Fruit fly (Drosophila melanogaster) whole organism, embryonic: ENCODE data around the gene Vps13D.

Experiments used
- ATbp ChIP-seq: fragments of 200-800 bp; sonication (Bioruptor generic); optimal IDR thresholded peaks from 2 replicates; lab custom pipeline; 2017; ENCODE audit warnings: missing biosample characterization, mild to moderate bottlenecking, missing genetic modification characterization, missing genetic modification reagents
- CG11085 ChIP-seq: fragments of 200-800 bp; sonication (Bioruptor generic); IDR thresholded peaks from 2 replicates; pipeline ENCODE4 v1.3.6; 2022; ENCODE audit warnings: missing biosample characterization, missing genetic modification characterization
- CG11247 ChIP-seq: fragments of 200-800 bp; sonication (Bioruptor generic); IDR thresholded peaks from 2 replicates; pipeline ENCODE4 v1.3.6; 2022; ENCODE audit warnings: missing biosample characterization, missing genetic modification characterization
- CG11456 ChIP-seq: fragments of 200-800 bp; sonication (Bioruptor generic); IDR thresholded peaks from 3 replicates; pipeline ENCODE4 v1.3.6; 2022; ENCODE audit warnings: missing biosample characterization, missing genetic modification characterization
- CG12155 ChIP-seq: fragments of 200-800 bp; sonication (Bioruptor generic); optimal IDR thresholded peaks from 3 replicates; lab custom pipeline; 2016; ENCODE audit warnings: missing biosample characterization, missing genetic modification characterization
- CG15011 ChIP-seq: fragments of 200-800 bp; sonication (Bioruptor generic); optimal IDR thresholded peaks from 3 replicates; lab custom pipeline; 2018; ENCODE audit warnings: missing biosample characterization, mild to moderate bottlenecking, missing genetic modification characterization
- CG15696 ChIP-seq: fragments of 200-800 bp; sonication (Bioruptor generic); optimal IDR thresholded peaks from 2 replicates; lab custom pipeline; 2019; ENCODE audit warnings: missing biosample characterization, mild to moderate bottlenecking, missing genetic modification characterization, moderate library complexity
- CG17612 ChIP-seq: fragments of 200-800 bp; sonication (Bioruptor generic); IDR thresholded peaks from 2 replicates; pipeline ENCODE4 v1.3.6; 2022; ENCODE audit warnings: missing biosample characterization, missing genetic modification characterization
- CG1832 ChIP-seq: fragments of 200-800 bp; sonication (Bioruptor generic); optimal IDR thresholded peaks from 2 replicates; lab custom pipeline; 2017; ENCODE audit warnings: missing biosample characterization, mild to moderate bottlenecking, missing genetic modification characterization, inconsistent platforms
- CG30431 ChIP-seq: fragments of 200-800 bp; sonication (Bioruptor generic); optimal IDR thresholded peaks from 2 replicates; lab custom pipeline; 2017; ENCODE audit warnings: missing biosample characterization, missing genetic modification characterization
- CG32767 ChIP-seq: fragments of 200-800 bp; sonication (Bioruptor generic); IDR thresholded peaks from 2 replicates; pipeline ENCODE4 v1.3.6; 2022; ENCODE audit warnings: missing biosample characterization, missing genetic modification characterization
- CG32772 ChIP-seq: fragments of 200-800 bp; sonication (Bioruptor generic); IDR thresholded peaks from 2 replicates; pipeline ENCODE4 v1.3.6; 2022; ENCODE audit warnings: missing biosample characterization, missing genetic modification characterization
- CG34376 ChIP-seq: fragments of 200-800 bp; sonication (Bioruptor generic); optimal IDR thresholded peaks from 2 replicates; lab custom pipeline; 2018; ENCODE audit warnings: missing biosample characterization, mild to moderate bottlenecking, missing genetic modification characterization
- CG3995 ChIP-seq: fragments of 200-800 bp; sonication (Bioruptor generic); optimal IDR thresholded peaks from 3 replicates; lab custom pipeline; 2016; ENCODE audit warnings: missing biosample characterization, missing genetic modification characterization
- CG4328 ChIP-seq: fragments of 200-800 bp; sonication (Bioruptor generic); optimal IDR thresholded peaks from 3 replicates; lab custom pipeline; 2017; ENCODE audit warnings: missing biosample characterization, missing genetic modification reagents, missing genetic modification characterization
- CG4424 ChIP-seq: fragments of 200-800 bp; sonication (Bioruptor generic); optimal IDR thresholded peaks from 3 replicates; lab custom pipeline; 2016; ENCODE audit warnings: missing biosample characterization, missing genetic modification characterization
- CG4854 ChIP-seq: fragments of 200-800 bp; sonication (Bioruptor generic); optimal IDR thresholded peaks from 2 replicates; lab custom pipeline; 2016; ENCODE audit warnings: missing biosample characterization, missing genetic modification characterization, inconsistent platforms
- CG6272 ChIP-seq: fragments of 200-800 bp; sonication (Bioruptor generic); IDR thresholded peaks from 2 replicates; pipeline ENCODE4 v1.3.6; 2022; ENCODE audit warnings: missing biosample characterization, missing genetic modification characterization
- CG7372 ChIP-seq: fragments of 200-800 bp; sonication (Bioruptor generic); IDR thresholded peaks from 2 replicates; pipeline ENCODE4 v1.3.6; 2022; ENCODE audit warnings: missing biosample characterization, missing genetic modification characterization
- CG8281 ChIP-seq: fragments of 200-800 bp; sonication (Bioruptor generic); optimal IDR thresholded peaks from 2 replicates; lab custom pipeline; 2018; ENCODE audit warnings: missing biosample characterization, mild to moderate bottlenecking, missing genetic modification characterization, moderate library complexity
- CG8388 ChIP-seq: fragments of 200-800 bp; sonication (Bioruptor generic); optimal IDR thresholded peaks from 2 replicates; lab custom pipeline; 2019; ENCODE audit warnings: missing biosample characterization, mild to moderate bottlenecking, missing genetic modification characterization, moderate library complexity
- CG9215 ChIP-seq: fragments of 200-800 bp; sonication (Bioruptor generic); IDR thresholded peaks from 2 replicates; pipeline ENCODE4 v1.3.6; 2022; ENCODE audit warnings: missing biosample characterization, missing genetic modification characterization
- CG9797 ChIP-seq: fragments of 200-800 bp; sonication (Bioruptor generic); optimal IDR thresholded peaks from 3 replicates; lab custom pipeline; 2018; ENCODE audit warnings: missing biosample characterization, mild to moderate bottlenecking, missing genetic modification characterization
- Dfd ChIP-seq, 2 experiments: fragments of >200 bp; optimal IDR thresholded peaks; 2 replicates each; lab custom pipeline; 2017; ENCODE audit warnings: missing biosample characterization in 2 of 2, missing genetic modification characterization in 2 of 2
- E2f1 ChIP-seq: fragments of 200-800 bp; sonication (Bioruptor generic); IDR thresholded peaks from 2 replicates; pipeline ENCODE4 v1.3.6; 2022; ENCODE audit warnings: missing biosample characterization, missing genetic modification characterization
- ERR ChIP-seq: fragments of 200-800 bp; sonication (Bioruptor generic); optimal IDR thresholded peaks from 2 replicates; lab custom pipeline; 2016; ENCODE audit warnings: missing biosample characterization, missing genetic modification characterization
- H15 ChIP-seq: fragments of 200-800 bp; sonication (Bioruptor generic); IDR thresholded peaks from 3 replicates; pipeline ENCODE4 v1.3.6; 2022; ENCODE audit warnings: missing biosample characterization, missing genetic modification characterization
- HLH4C ChIP-seq: fragments of 200-800 bp; sonication (Bioruptor generic); IDR thresholded peaks from 3 replicates; pipeline ENCODE4 v1.3.6; 2022; ENCODE audit warnings: missing biosample characterization, missing genetic modification characterization; ENCODE audit not compliant: partially characterized antibody
- HmgD ChIP-seq: fragments of 200-800 bp; sonication (Bioruptor generic); optimal IDR thresholded peaks from 3 replicates; lab custom pipeline; 2016; ENCODE audit warnings: missing biosample characterization, missing genetic modification characterization
- Med ChIP-seq: fragments of 200-800 bp; sonication (Bioruptor generic); peaks from one replicate; lab custom pipeline; 2016; ENCODE audit warnings: missing biosample characterization, missing genetic modification characterization, mild to moderate bottlenecking, inconsistent platforms, moderate library complexity
- Mes4 ChIP-seq: fragments of 200-800 bp; sonication (Bioruptor generic); optimal IDR thresholded peaks from 2 replicates; lab custom pipeline; 2016; ENCODE audit warnings: missing biosample characterization, missing genetic modification characterization
- Oaz ChIP-seq: fragments of 200-800 bp; sonication (Bioruptor generic); IDR thresholded peaks from 2 replicates; pipeline ENCODE4 v1.3.6; 2022; ENCODE audit warnings: missing biosample characterization, missing genetic modification characterization
- Scr ChIP-seq: fragments of 200-800 bp; sonication (Bioruptor generic); IDR thresholded peaks from 2 replicates; pipeline ENCODE4 v1.3.6; 2022; ENCODE audit warnings: missing biosample characterization, missing genetic modification characterization; ENCODE audit not compliant: partially characterized antibody
- Ssrp ChIP-seq: fragments of 200-800 bp; sonication (Bioruptor generic); optimal IDR thresholded peaks from 2 replicates; lab custom pipeline; 2018; ENCODE audit warnings: missing biosample characterization, mild to moderate bottlenecking, missing genetic modification characterization, moderate library complexity
- Stat92E ChIP-seq, 3 experiments: fragments of >200 bp in 2 of 3; fragments of 200-800 bp in 1 of 3; sonication (Bioruptor generic) in 1 of 3; optimal IDR thresholded peaks; 2 replicates each; lab custom pipeline; 2017 to 2019; ENCODE audit warnings: missing biosample characterization in 3 of 3, missing genetic modification characterization in 3 of 3, mild to moderate bottlenecking in 1 of 3, moderate library complexity in 1 of 3
- ab ChIP-seq: fragments of 200-800 bp; sonication (Bioruptor generic); optimal IDR thresholded peaks from 2 replicates; lab custom pipeline; 2016; ENCODE audit warnings: missing biosample characterization, missing genetic modification characterization
- amos ChIP-seq: fragments of 200-800 bp; sonication (Bioruptor generic); IDR thresholded peaks from 2 replicates; pipeline ENCODE4 v1.3.6; 2022; ENCODE audit warnings: missing biosample characterization, missing genetic modification characterization; ENCODE audit not compliant: partially characterized antibody
- cad ChIP-seq: fragments of >200 bp; optimal IDR thresholded peaks from 2 replicates; lab custom pipeline; 2017; ENCODE audit warnings: missing biosample characterization, missing genetic modification characterization
- ci ChIP-seq: fragments of 200-800 bp; sonication (Bioruptor generic); IDR thresholded peaks from 3 replicates; pipeline ENCODE4 v1.3.6; 2022; ENCODE audit warnings: missing biosample characterization, missing genetic modification characterization
- dan ChIP-seq: fragments of 200-800 bp; sonication (Bioruptor generic); IDR thresholded peaks from 2 replicates; pipeline ENCODE4 v1.3.6; 2022; ENCODE audit warnings: missing biosample characterization, missing genetic modification characterization
- dm ChIP-seq: fragments of 200-800 bp; sonication (Bioruptor generic); optimal IDR thresholded peaks from 3 replicates; lab custom pipeline; 2016; ENCODE audit warnings: missing biosample characterization, missing genetic modification characterization
- dpn ChIP-seq, 2 experiments: fragments of 200-800 bp; sonication (Bioruptor generic); optimal IDR thresholded peaks; 3 replicates each; lab custom pipeline; 2016; ENCODE audit warnings: missing biosample characterization in 2 of 2, missing genetic modification characterization in 2 of 2
- hkb ChIP-seq, 2 experiments: fragments of 200-800 bp in 1 of 2; fragments of >200 bp in 1 of 2; sonication (Bioruptor generic) in 1 of 2; IDR thresholded peaks in 1 of 2; optimal IDR thresholded peaks in 1 of 2; 2 replicates each; pipeline versions ENCODE4 v1.3.6 to Lab custom; 2017 to 2022; ENCODE audit warnings: missing biosample characterization in 1 of 2, missing genetic modification characterization in 1 of 2
- ind ChIP-seq: fragments of 200-800 bp; sonication (Bioruptor generic); optimal IDR thresholded peaks from 3 replicates; lab custom pipeline; 2016; ENCODE audit warnings: missing biosample characterization, missing genetic modification characterization
- lov ChIP-seq, 2 experiments: fragments of 200-800 bp in 1 of 2; fragments of >200 bp in 1 of 2; sonication (Bioruptor generic) in 1 of 2; IDR thresholded peaks in 1 of 2; optimal IDR thresholded peaks in 1 of 2; 2 replicates in 1 of 2; 3 replicates in 1 of 2; pipeline versions ENCODE4 v1.3.6 to Lab custom; 2017 to 2022; ENCODE audit warnings: missing biosample characterization in 1 of 2, missing genetic modification characterization in 1 of 2
- pnt ChIP-seq: fragments of 200-800 bp; sonication (Bioruptor generic); optimal IDR thresholded peaks from 3 replicates; lab custom pipeline; 2016; ENCODE audit warnings: missing biosample characterization, missing genetic modification characterization
- prd ChIP-seq, 3 experiments: fragments of >200 bp in 2 of 3; fragments of 200-800 bp in 1 of 3; sonication (Bioruptor generic) in 1 of 3; optimal IDR thresholded peaks in 2 of 3; IDR thresholded peaks in 1 of 3; 2 replicates in 2 of 3; 3 replicates in 1 of 3; pipeline versions ENCODE4 v1.3.6 to Lab custom; 2017 to 2022; ENCODE audit warnings: missing biosample characterization in 1 of 3, missing genetic modification characterization in 1 of 3
- sr ChIP-seq: fragments of 200-800 bp; sonication (Bioruptor generic); IDR thresholded peaks from 3 replicates; pipeline ENCODE4 v1.3.6; 2022; ENCODE audit warnings: missing biosample characterization, missing genetic modification characterization
- stc ChIP-seq: fragments of 200-800 bp; sonication (Bioruptor generic); IDR thresholded peaks from 2 replicates; pipeline ENCODE4 v1.3.6; 2022; ENCODE audit warnings: missing biosample characterization, missing genetic modification characterization
- zfh1 ChIP-seq: fragments of 200-800 bp; sonication (Bioruptor generic); IDR thresholded peaks from 3 replicates; pipeline ENCODE4 v1.3.6; 2022; ENCODE audit warnings: missing biosample characterization, missing genetic modification characterization

Vps13D gene

DNA sequence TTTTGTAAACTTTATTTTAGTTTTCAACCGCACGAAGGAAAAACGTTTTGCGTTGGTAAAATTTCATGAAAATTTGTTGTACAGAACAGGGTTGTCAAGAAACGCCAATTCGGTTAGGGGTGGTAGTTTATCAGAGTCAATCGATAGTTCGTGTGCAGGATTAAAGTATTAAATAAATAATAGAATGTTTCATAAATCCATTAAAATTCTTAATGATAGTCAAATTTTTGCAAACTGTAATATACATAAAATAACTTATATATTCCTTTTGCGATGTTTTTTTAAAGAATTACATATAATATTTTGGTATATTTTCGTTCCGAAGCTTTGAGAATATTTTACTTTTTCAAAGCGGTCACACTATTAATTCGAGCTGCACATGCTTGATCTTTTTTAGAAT, 59.1 kb downstream of the Vps13D start, which contains the start of the genes Sf3a2 and CG42588 (continued):
- TF ChIP-seq CG32767 (GFP tag; lab: Robert Waterston, UW) = peak; percentile 63
- no peak for TF ChIP-seq hkb (optimal IDR thresholded peaks at IDR 0.05; lab: Kevin White, UChicago)
- TF ChIP-seq hkb (GFP tag; IDR thresholded peaks at IDR 0.05; lab: Robert Waterston, UW) = no peak
- TF ChIP-seq CG9797 (GFP tag; lab: Kevin White, UChicago) = peak; percentile 70
- TF ChIP-seq CG12155 (GFP tag; lab: Kevin White, UChicago) = peak; percentile 68
- TF ChIP-seq CG11456 (GFP tag; lab: Robert Waterston, UW) = peak; percentile 89
- TF ChIP-seq CG11247 (GFP tag; lab: Robert Waterston, UW) = peak; percentile 73
- TF ChIP-seq CG34376 (GFP tag; lab: Kevin White, UChicago) = no peak
- peak; percentile 83 for TF ChIP-seq amos
- peak; percentile 75 for TF ChIP-seq CG32772 (GFP tag; lab: Robert Waterston, UW)
- TF ChIP-seq pnt = no peak
- no peak for TF ChIP-seq CG17612 (GFP tag; lab: Robert Waterston, UW)
- no peak for TF ChIP-seq CG30431 (GFP tag; lab: Kevin White, UChicago)
- 0 out of 2 replicates have a peak, but pooled peaks have one; percentile 12 for TF ChIP-seq stc
- TF ChIP-seq ci (GFP tag; lab: Robert Waterston, UW) = no peak
- peak; percentile 67 for TF ChIP-seq HLH4C (GFP tag; lab: Robert Waterston, UW)
- TF ChIP-seq CG15011 (GFP tag; lab: Kevin White, UChicago) = no peak
- 0 out of 2 replicates have a peak, but pooled peaks have one; percentile 54 for TF ChIP-seq CG7372
- peak; percentile 44 for TF ChIP-seq CG4854 (GFP tag; lab: Kevin White, UChicago)
- no peak for TF ChIP-seq Dfd (GFP tag; optimal IDR thresholded peaks at IDR 0.05; lab: Kevin White, UChicago)
- TF ChIP-seq CG8388 (GFP tag; lab: Kevin White, UChicago) = peak; percentile 35
- peak; percentile 89 for TF ChIP-seq Scr (GFP tag; lab: Robert Waterston, UW)
- no peak for TF ChIP-seq dan
- no peak for TF ChIP-seq cad (GFP tag; lab: Kevin White, UChicago)
- peak; percentile 78 for TF ChIP-seq CG15696 (tag; lab: Kevin White, UChicago)
- no peak for TF ChIP-seq ATbp (GFP tag; lab: Kevin White, UChicago)
- no peak for TF ChIP-seq CG8281 (tag; lab: Kevin White, UChicago)
- TF ChIP-seq lov (optimal IDR thresholded peaks at IDR 0.05; lab: Kevin White, UChicago) = no peak
- TF ChIP-seq lov (GFP tag; IDR thresholded peaks at IDR 0.05; lab: Robert Waterston, UW) = 0 out of 3 replicates have a peak, but pooled peaks have one; percentile 9
- TF ChIP-seq CG4328 (GFP tag; lab: Kevin White, UChicago) = no peak
- TF ChIP-seq prd (optimal IDR thresholded peaks at IDR 0.05; lab: Kevin White, UChicago) = no peak
- peak; percentile 83; the same call in 2 of the 3 replicates for TF ChIP-seq prd (GFP tag; IDR thresholded peaks at IDR 0.05; lab: Robert Waterston, UW)
- TF ChIP-seq H15 (GFP tag; lab: Robert Waterston, UW) = peak; percentile 68; the same call in 2 of the 3 replicates
- peak; percentile 63 for TF ChIP-seq E2f1 (GFP tag; lab: Robert Waterston, UW)
- peak; percentile 32 for TF ChIP-seq CG3995 (GFP tag; lab: Kevin White, UChicago)
- TF ChIP-seq ab (GFP tag; lab: Kevin White, UChicago) = no peak
- no peak for TF ChIP-seq HmgD (GFP tag; lab: Kevin White, UChicago)
- TF ChIP-seq Mes4 = no peak
- TF ChIP-seq CG11085 (GFP tag; lab: Robert Waterston, UW) = no peak
- peak in 1 of 3 experiments; percentile 54 for TF ChIP-seq Stat92E (GFP tag; optimal IDR thresholded peaks at IDR 0.05; lab: Kevin White, UChicago)
- TF ChIP-seq Oaz (GFP tag; lab: Robert Waterston, UW) = no peak
- TF ChIP-seq ind (GFP tag; lab: Kevin White, UChicago) = peak; percentile 74
- peak; percentile 50 for TF ChIP-seq CG4424 (GFP tag; lab: Kevin White, UChicago)
- peak; percentile 54 for TF ChIP-seq Ssrp (tag; lab: Kevin White, UChicago)
- TF ChIP-seq ERR (GFP tag; lab: Kevin White, UChicago) = no peak
- peak; percentile 86 for TF ChIP-seq Med
- peak; percentile 70 for TF ChIP-seq zfh1 (GFP tag; lab: Robert Waterston, UW)
- TF ChIP-seq dpn (GFP tag; optimal IDR thresholded peaks at IDR 0.05; lab: Kevin White, UChicago) = peak; percentile 46 to 77
- TF ChIP-seq CG6272 (GFP tag; lab: Robert Waterston, UW) = no peak; the same call in 1 of the 2 replicates
- TF ChIP-seq sr (GFP tag; lab: Robert Waterston, UW) = no peak
- TF ChIP-seq dm (GFP tag; lab: Kevin White, UChicago) = peak; percentile 13
- TF ChIP-seq CG1832 (GFP tag; lab: Kevin White, UChicago) = no peak
- TF ChIP-seq CG9215 = peak; percentile 71; the same call in 1 of the 2 replicates
